Fruit fly (Drosophila melanogaster): ENCODE results near the gene CG33648.

- no peak for TF ChIP-seq Sin3A (optimal IDR thresholded peaks at IDR 0.05)
- no peak for TF ChIP-seq Myc (optimal IDR thresholded peaks at IDR 0.05)
- no peak for TF ChIP-seq h (optimal IDR thresholded peaks at IDR 0.05)
- no peak for TF ChIP-seq insv (optimal IDR thresholded peaks at IDR 0.05)
- no peak for TF ChIP-seq ttk (optimal IDR thresholded peaks at IDR 0.05)
Measured at dm6 chr2L:14571673-14572461, 47.8 kb downstream of the CG33648 start.
